Worm (Caenorhabditis elegans) whole organism, L3 larva: ENCODE results near the gene C13A2.5.

Experiments
- R02D3.7 ChIP-seq: fragments of 150-350 bp; optimal IDR thresholded peaks from 2 replicates; lab custom pipeline; 2014; ENCODE audit warnings: missing biosample characterization, missing genetic modification characterization
- ZK546.5 ChIP-seq: sonication (generic microtip); optimal IDR thresholded peaks from 2 replicates; lab custom pipeline; 2017; ENCODE audit warnings: missing biosample characterization, missing genetic modification characterization
- aly-2 ChIP-seq: fragments of 150-350 bp; optimal IDR thresholded peaks from 2 replicates; lab custom pipeline; 2014; ENCODE audit warnings: missing biosample characterization, missing genetic modification characterization
- ceh-16 ChIP-seq: sonication (generic microtip); optimal IDR thresholded peaks from 2 replicates; lab custom pipeline; 2017; ENCODE audit warnings: missing biosample characterization, missing genetic modification characterization
- ceh-82 ChIP-seq: fragments of 150-350 bp; optimal IDR thresholded peaks from 2 replicates; lab custom pipeline; 2014; ENCODE audit warnings: missing biosample characterization, missing genetic modification characterization
- ceh-9 ChIP-seq: sonication (generic microtip); optimal IDR thresholded peaks from 2 replicates; lab custom pipeline; 2018; ENCODE audit warnings: missing biosample characterization, missing genetic modification characterization
- daf-12 ChIP-seq: fragments of 150-350 bp; optimal IDR thresholded peaks from 2 replicates; lab custom pipeline; 2014; ENCODE audit warnings: missing biosample characterization, missing genetic modification reagents, missing genetic modification characterization
- egl-5 ChIP-seq: fragments of 150-350 bp; optimal IDR thresholded peaks from 2 replicates; lab custom pipeline; 2017; ENCODE audit warnings: missing biosample characterization, missing genetic modification reagents, missing genetic modification characterization, inconsistent platforms
- elt-2 ChIP-seq: sonication (generic microtip); optimal IDR thresholded peaks from 2 replicates; lab custom pipeline; 2016; ENCODE audit warnings: missing genetic modification reagents, mild to moderate bottlenecking, missing genetic modification characterization, missing compliant biosample characterization
- elt-3 ChIP-seq, 3 experiments: fragments of 150-350 bp in 1 of 3; sonication (generic microtip) in 2 of 3; optimal IDR thresholded peaks; 2 replicates in 2 of 3; 4 replicates in 1 of 3; lab custom pipeline; 2014 to 2017; ENCODE audit warnings: missing biosample characterization in 3 of 3, missing genetic modification characterization in 3 of 3
- eor-1 ChIP-seq, 2 experiments: fragments of 150-350 bp; optimal IDR thresholded peaks; 2 replicates each; lab custom pipeline; 2014 to 2018; ENCODE audit warnings: missing biosample characterization in 2 of 2, missing genetic modification characterization in 2 of 2
- fkh-10 ChIP-seq: sonication (generic microtip); optimal IDR thresholded peaks from 2 replicates; lab custom pipeline; 2017; ENCODE audit warnings: missing biosample characterization, missing genetic modification reagents, missing genetic modification characterization
- fkh-2 ChIP-seq: fragments of 150-350 bp; optimal IDR thresholded peaks from 2 replicates; lab custom pipeline; 2014; ENCODE audit warnings: missing biosample characterization, missing genetic modification reagents, missing genetic modification characterization
- fos-1 ChIP-seq: fragments of 150-350 bp; optimal IDR thresholded peaks from 2 replicates; lab custom pipeline; 2014; ENCODE audit warnings: missing biosample characterization, missing genetic modification characterization
- hmg-11 ChIP-seq: sonication (generic microtip); optimal IDR thresholded peaks from 2 replicates; lab custom pipeline; 2016; ENCODE audit warnings: missing genetic modification characterization, missing compliant biosample characterization
- jun-1 ChIP-seq: fragments of 150-350 bp; optimal IDR thresholded peaks from 2 replicates; lab custom pipeline; 2014; ENCODE audit warnings: missing biosample characterization, missing genetic modification reagents, missing genetic modification characterization
- lin-39 ChIP-seq: fragments of 150-350 bp; optimal IDR thresholded peaks from 2 replicates; lab custom pipeline; 2018; ENCODE audit warnings: missing biosample characterization, missing genetic modification reagents, missing genetic modification characterization
- lsy-12 ChIP-seq: sonication (generic microtip); optimal IDR thresholded peaks from 2 replicates; lab custom pipeline; 2016; ENCODE audit warnings: mild to moderate bottlenecking, missing genetic modification characterization, missing compliant biosample characterization
- mml-1 ChIP-seq: fragments of 150-350 bp; sonication (generic microtip); optimal IDR thresholded peaks from 3 replicates; lab custom pipeline; 2014; ENCODE audit warnings: missing biosample characterization, missing genetic modification characterization
- nfya-1 ChIP-seq: sonication (generic microtip); optimal IDR thresholded peaks from 2 replicates; lab custom pipeline; 2017; ENCODE audit warnings: missing genetic modification characterization, mild to moderate bottlenecking, missing compliant biosample characterization, antibody characterized with exemption, moderate library complexity; ENCODE audit not compliant: insufficient read depth
- nhr-11 ChIP-seq: fragments of 150-350 bp; optimal IDR thresholded peaks from 2 replicates; lab custom pipeline; 2014; ENCODE audit warnings: missing biosample characterization, missing genetic modification characterization
- nhr-12 ChIP-seq: fragments of 150-350 bp; optimal IDR thresholded peaks from 2 replicates; lab custom pipeline; 2014; ENCODE audit warnings: missing biosample characterization, missing genetic modification characterization
- nhr-23 ChIP-seq: fragments of 150-350 bp; optimal IDR thresholded peaks from 2 replicates; lab custom pipeline; 2014; ENCODE audit warnings: missing biosample characterization, missing genetic modification reagents, missing genetic modification characterization
- nhr-237 ChIP-seq: fragments of 150-350 bp; optimal IDR thresholded peaks from 2 replicates; lab custom pipeline; 2014; ENCODE audit warnings: missing biosample characterization, missing genetic modification characterization
- nhr-25 ChIP-seq: sonication (generic microtip); optimal IDR thresholded peaks from 2 replicates; lab custom pipeline; 2017; ENCODE audit warnings: missing biosample characterization, missing genetic modification characterization
- nhr-28 ChIP-seq: fragments of 150-350 bp; optimal IDR thresholded peaks from 2 replicates; lab custom pipeline; 2014; ENCODE audit warnings: missing biosample characterization, missing genetic modification characterization
- nhr-76 ChIP-seq: fragments of 150-350 bp; sonication (generic microtip); optimal IDR thresholded peaks from 5 replicates; lab custom pipeline; 2014; ENCODE audit warnings: missing biosample characterization, missing genetic modification characterization
- nhr-77 ChIP-seq: fragments of 150-350 bp; optimal IDR thresholded peaks from 2 replicates; lab custom pipeline; 2014; ENCODE audit warnings: missing biosample characterization, missing genetic modification characterization
- pha-4 ChIP-seq: fragments of 150-350 bp; optimal IDR thresholded peaks from 2 replicates; lab custom pipeline; 2014; ENCODE audit warnings: missing biosample characterization, missing genetic modification reagents, missing genetic modification characterization
- pqm-1 ChIP-seq: fragments of 150-350 bp; optimal IDR thresholded peaks from 2 replicates; lab custom pipeline; 2017; ENCODE audit warnings: missing biosample characterization, missing genetic modification characterization, inconsistent platforms
- sea-2 ChIP-seq: fragments of 150-350 bp; sonication (generic microtip); optimal IDR thresholded peaks from 4 replicates; lab custom pipeline; 2014; ENCODE audit warnings: missing biosample characterization, missing genetic modification reagents, missing genetic modification characterization
- snpc-4 ChIP-seq: fragments of 150-350 bp; optimal IDR thresholded peaks from 2 replicates; lab custom pipeline; 2014; ENCODE audit warnings: missing biosample characterization, missing genetic modification characterization
- unc-62 ChIP-seq: fragments of 150-350 bp; sonication (generic microtip); optimal IDR thresholded peaks from 4 replicates; lab custom pipeline; 2014; ENCODE audit warnings: missing biosample characterization, missing genetic modification reagents, missing genetic modification characterization
- zag-1 ChIP-seq: fragments of 150-350 bp; optimal IDR thresholded peaks from 2 replicates; lab custom pipeline; 2014; ENCODE audit warnings: missing biosample characterization, missing genetic modification characterization
- ztf-11 ChIP-seq: fragments of 150-350 bp; optimal IDR thresholded peaks from 2 replicates; lab custom pipeline; 2014; ENCODE audit warnings: missing biosample characterization, missing genetic modification characterization
- ztf-4 ChIP-seq: fragments of 150-350 bp; optimal IDR thresholded peaks from 2 replicates; lab custom pipeline; 2014; ENCODE audit warnings: missing biosample characterization, missing genetic modification characterization

C13A2.5 gene

ce11 chrV:7248227-7248953, 27.2 kb upstream of the C13A2.5 start:
- TF ChIP-seq ztf-4 (no peak), fkh-10 (GFP tag; lab: Kevin White, UChicago) (no peak), elt-2 (no peak), nhr-237 (no peak), eor-1 (tag; optimal IDR thresholded peaks at IDR 0.05; lab: Kevin White, UChicago) (no peak), pqm-1 (tag; lab: Kevin White, UChicago) (no peak), nhr-77 (tag; lab: Kevin White, UChicago) (no peak), nhr-28 (tag; lab: Kevin White, UChicago) (no peak), nhr-23 (tag; lab: Kevin White, UChicago) (no peak), jun-1 (no peak), pha-4 (tag; lab: Kevin White, UChicago) (no peak), lin-39 (tag; lab: Kevin White, UChicago) (no peak), ZK546.5 (tag; lab: Kevin White, UChicago) (no peak), ztf-11 (no peak), snpc-4 (no peak), daf-12 (no peak)
- TF ChIP-seq, all 47 proteins: peak for 0

DNA sequence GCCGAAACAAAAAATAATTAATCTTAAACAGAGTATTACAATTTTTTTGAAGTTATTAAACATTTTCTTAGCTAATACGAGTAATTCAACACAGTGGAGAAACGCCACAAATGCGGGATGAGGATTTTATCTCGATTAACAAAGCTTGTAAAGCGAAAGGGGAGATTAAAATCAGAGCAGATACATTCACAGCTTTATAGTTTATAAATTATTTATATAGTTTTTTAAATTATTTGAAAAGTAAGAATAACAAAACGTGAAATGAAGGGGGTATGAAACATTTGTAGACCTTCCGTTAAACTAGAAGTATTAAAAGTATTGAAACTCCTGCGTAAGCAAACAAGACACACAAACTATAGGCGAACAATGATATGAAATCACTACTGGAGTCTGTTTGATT, 20.5 kb upstream of the C13A2.5 start, which contains the start of gene C05C8.8:
Gene C05C8.8 (minus strand): TSS at position 101 of the 400 bp plus-strand sequence.
- TF ChIP-seq snpc-4 = no peak
- no peak for TF ChIP-seq aly-2 (tag; lab: Kevin White, UChicago)

DNA sequence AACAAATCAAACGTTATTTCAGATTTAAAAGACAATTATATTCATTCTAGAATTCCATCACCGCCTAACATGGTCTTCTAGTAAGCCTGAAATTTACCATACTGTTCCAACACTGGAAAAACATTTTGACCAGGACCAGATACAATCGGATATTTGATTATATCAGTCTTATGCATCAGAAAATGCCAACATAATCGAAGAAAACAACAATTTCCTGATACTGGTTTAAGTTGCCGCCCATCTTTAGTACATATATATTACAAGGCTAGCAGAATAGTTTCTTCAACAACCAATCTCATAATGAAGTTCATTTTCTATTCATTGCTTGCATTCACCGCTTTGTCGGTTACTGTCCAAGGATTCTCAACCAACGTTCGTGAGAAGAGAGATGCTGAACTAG, 16.6 kb upstream of the C13A2.5 start, which contains the start of gene C13A2.12:
Gene C13A2.12 (plus strand): TSS at position 301 of the 400 bp plus-strand sequence.
- TF ChIP-seq aly-2 (tag; lab: Kevin White, UChicago) (no peak), elt-3 (tag; optimal IDR thresholded peaks at IDR 0.05; lab: Kevin White, UChicago) (no peak), jun-1 (no peak), unc-62 (GFP tag; lab: Kevin White, UChicago) (no peak), hmg-11 (no peak), ztf-11 (no peak), ZK546.5 (tag; lab: Kevin White, UChicago) (no peak), nhr-76 (tag; lab: Kevin White, UChicago) (no peak), sea-2 (GFP tag; lab: Kevin White, UChicago) (no peak), fkh-2 (tag; lab: Kevin White, UChicago) (no peak), nfya-1 (tag; lab: Kevin White, UChicago) (no peak), R02D3.7 (tag; lab: Kevin White, UChicago) (no peak), zag-1 (no peak), pqm-1 (tag; lab: Kevin White, UChicago) (no peak), mml-1 (tag; lab: Kevin White, UChicago) (no peak), ztf-4 (no peak), ceh-82 (no peak)

DNA sequence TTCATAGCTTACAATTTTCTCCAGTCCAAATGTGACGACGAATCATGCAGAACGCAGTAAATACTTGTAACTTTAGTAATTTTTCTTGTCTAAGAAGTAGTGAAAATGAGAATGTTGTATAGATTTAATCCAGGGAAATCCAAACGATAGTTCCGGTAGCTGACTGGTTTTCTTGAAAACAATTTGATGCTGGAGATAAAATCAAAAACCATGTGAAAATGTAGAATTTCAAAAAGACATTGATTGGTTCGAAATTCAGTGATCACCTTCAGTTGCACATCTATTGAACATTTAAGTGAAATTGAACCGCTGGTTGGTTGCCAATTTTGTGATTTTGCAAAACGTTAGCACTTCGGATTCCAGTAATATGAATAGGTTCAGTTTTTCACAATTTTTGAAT, 11.5 kb upstream of the C13A2.5 start, which contains the start of gene C13A2.9:
Gene C13A2.9 (minus strand): TSS at position 101 of the 400 bp plus-strand sequence.
- TF ChIP-seq ceh-16 (tag; lab: Kevin White, UChicago) = no peak
- TF ChIP-seq ceh-9 = no peak
- no peak for TF ChIP-seq nhr-11 (tag; lab: Kevin White, UChicago)
- no peak for TF ChIP-seq nhr-77 (tag; lab: Kevin White, UChicago)
- no peak for TF ChIP-seq nhr-12 (tag; lab: Kevin White, UChicago)
- no peak for TF ChIP-seq fos-1 (tag; lab: Kevin White, UChicago)
- TF ChIP-seq pha-4 (tag; lab: Kevin White, UChicago) = no peak
- no peak for TF ChIP-seq daf-12
- no peak for TF ChIP-seq nfya-1 (tag; lab: Kevin White, UChicago)
- TF ChIP-seq lsy-12 = no peak
- TF ChIP-seq elt-3 (tag; optimal IDR thresholded peaks at IDR 0.05; lab: Kevin White, UChicago) = no peak
- no peak for TF ChIP-seq nhr-28 (tag; lab: Kevin White, UChicago)
- no peak for TF ChIP-seq nhr-76 (tag; lab: Kevin White, UChicago)
- TF ChIP-seq nhr-25 (tag; lab: Kevin White, UChicago) = no peak
- TF ChIP-seq ceh-82 = no peak
- TF ChIP-seq egl-5 (tag; lab: Kevin White, UChicago) = no peak
- no peak for TF ChIP-seq ztf-11
